Fruit fly (Drosophila melanogaster) whole organism, pupa: ENCODE results near the gene sofe.

Experiments used
- CG10348 ChIP-seq: fragments of 200-800 bp; sonication (Bioruptor generic); IDR thresholded peaks from 2 replicates; pipeline ENCODE4 v1.3.6; 2022; ENCODE audit warnings: missing biosample characterization, missing genetic modification characterization
- CG12605 ChIP-seq: fragments of 200-800 bp; sonication (Bioruptor generic); IDR thresholded peaks from 2 replicates; pipeline ENCODE4 v1.3.6; 2022; ENCODE audit warnings: missing biosample characterization, missing genetic modification characterization
- CG14655 ChIP-seq: fragments of 200-800 bp; sonication (Bioruptor generic); optimal IDR thresholded peaks from 3 replicates; lab custom pipeline; 2017; ENCODE audit warnings: mild to moderate bottlenecking, missing biosample characterization, missing genetic modification reagents, missing genetic modification characterization
- CG17806 ChIP-seq: fragments of 200-800 bp; sonication (Bioruptor generic); optimal IDR thresholded peaks from 2 replicates; lab custom pipeline; 2018; ENCODE audit warnings: missing biosample characterization, mild to moderate bottlenecking, missing genetic modification characterization, moderate library complexity
- CG4496 ChIP-seq: fragments of 200-800 bp; sonication (Bioruptor generic); IDR thresholded peaks from 3 replicates; pipeline ENCODE4 v1.3.6; 2022; ENCODE audit warnings: missing biosample characterization, missing genetic modification characterization
- CG8159 ChIP-seq: fragments of 200-800 bp; sonication (Bioruptor generic); optimal IDR thresholded peaks from 3 replicates; lab custom pipeline; 2018; ENCODE audit warnings: missing biosample characterization, mild to moderate bottlenecking, missing genetic modification characterization, moderate library complexity
- D1 ChIP-seq: fragments of 200-800 bp; sonication (Bioruptor generic); optimal IDR thresholded peaks from 2 replicates; lab custom pipeline; 2018; ENCODE audit warnings: missing biosample characterization, mild to moderate bottlenecking, missing genetic modification characterization, moderate library complexity
- EcR ChIP-seq: fragments of 200-800 bp; sonication (Bioruptor generic); optimal IDR thresholded peaks from 3 replicates; lab custom pipeline; 2019; ENCODE audit warnings: missing biosample characterization, missing genetic modification characterization, mild to moderate bottlenecking, moderate library complexity, missing genetic modification reagents
- Ets98B ChIP-seq: fragments of 200-800 bp; sonication (Bioruptor generic); IDR thresholded peaks from 2 replicates; pipeline ENCODE4 v1.3.6; 2022; ENCODE audit warnings: missing biosample characterization, missing genetic modification characterization
- Pif1B ChIP-seq: fragments of 200-800 bp; sonication (Bioruptor generic); optimal IDR thresholded peaks from 3 replicates; lab custom pipeline; 2016; ENCODE audit warnings: missing biosample characterization, missing genetic modification characterization
- Snoo ChIP-seq: fragments of 200-800 bp; sonication (Bioruptor generic); optimal IDR thresholded peaks from 3 replicates; lab custom pipeline; 2017; ENCODE audit warnings: missing biosample characterization, mild to moderate bottlenecking, missing genetic modification characterization, inconsistent platforms
- fd96Ca ChIP-seq: fragments of 200-800 bp; sonication (Bioruptor generic); IDR thresholded peaks from 3 replicates; pipeline ENCODE4 v1.3.6; 2022; ENCODE audit warnings: missing biosample characterization, missing genetic modification characterization
- gl ChIP-seq: fragments of 200-800 bp; sonication (Bioruptor generic); optimal IDR thresholded peaks from 2 replicates; lab custom pipeline; 2018; ENCODE audit warnings: missing biosample characterization, mild to moderate bottlenecking, missing genetic modification characterization
- rn ChIP-seq: fragments of 200-800 bp; sonication (Bioruptor generic); IDR thresholded peaks from 2 replicates; pipeline ENCODE4 v1.3.6; 2022; ENCODE audit warnings: missing biosample characterization, missing genetic modification characterization

DNA sequence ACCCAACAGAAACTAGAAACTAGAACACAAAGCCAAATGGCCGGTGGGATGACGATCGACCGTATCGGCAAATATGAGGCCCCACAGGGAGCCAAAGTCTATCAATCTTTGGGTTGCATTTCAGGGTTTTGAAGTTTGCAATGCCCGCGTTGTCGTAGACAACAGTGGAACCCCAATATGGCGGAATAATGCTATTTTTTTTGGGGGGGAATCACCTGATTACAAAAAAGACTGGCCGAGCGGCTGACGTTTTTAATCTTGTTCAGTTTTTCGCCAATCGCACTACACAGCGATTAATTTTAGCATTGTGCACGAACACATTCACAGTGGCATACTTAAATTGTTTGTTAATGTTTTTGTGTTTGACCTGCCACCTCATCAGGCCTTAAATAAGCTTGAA is 19.2 kb upstream of the sofe start:
- TF ChIP-seq CG10348 (no peak), CG17806 (tag; lab: Kevin White, UChicago) (no peak), Snoo (tag; lab: Kevin White, UChicago) (no peak), gl (no peak), Pif1B (GFP tag; lab: Kevin White, UChicago) (no peak), CG8159 (tag; lab: Kevin White, UChicago) (no peak), fd96Ca (no peak), Ets98B (GFP tag; lab: Robert Waterston, UW) (no peak), rn (GFP tag; lab: Robert Waterston, UW) (no peak), CG12605 (GFP tag; lab: Robert Waterston, UW) (no peak), CG4496 (no peak), EcR (GFP tag; lab: Kevin White, UChicago) (no peak), D1 (tag; lab: Kevin White, UChicago) (no peak), CG14655 (GFP tag; lab: Kevin White, UChicago) (no peak)
